Fruit fly (Drosophila melanogaster): ENCODE results near the gene CG7879.

dm6 chr3L:1518715-1519603, 49.4 kb downstream of the CG7879 start:
- TF ChIP-seq h (optimal IDR thresholded peaks at IDR 0.05) (no peak), insv (optimal IDR thresholded peaks at IDR 0.05) (no peak), psq (optimal IDR thresholded peaks at IDR 0.05) (no peak), ttk (optimal IDR thresholded peaks at IDR 0.05) (no peak), Myc (optimal IDR thresholded peaks at IDR 0.05) (no peak), Sin3A (optimal IDR thresholded peaks at IDR 0.05) (no peak)

Data from Kc167 (cell line).